Worm (Caenorhabditis elegans): ENCODE measurements around the gene ZK1248.11.

DNA sequence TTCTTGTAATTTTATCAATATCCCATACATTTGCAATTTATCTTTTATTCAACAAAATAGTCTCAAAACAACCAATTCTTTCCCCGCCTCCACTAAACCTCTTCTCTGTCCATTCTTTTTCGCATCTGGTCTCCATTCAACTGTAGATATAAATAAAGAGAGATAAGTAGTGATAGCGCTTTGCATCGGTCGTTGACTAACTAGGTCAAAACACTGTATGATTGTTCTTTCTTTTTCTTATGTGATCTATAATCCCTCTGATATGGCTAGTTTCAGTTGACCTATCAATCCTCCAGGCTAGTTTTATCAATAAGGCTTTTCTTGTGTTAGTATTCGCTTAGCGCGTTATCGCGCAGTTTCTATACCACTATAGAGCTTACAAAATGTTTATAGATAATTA, 24.9 kb upstream of the ZK1248.11 start:
- TF ChIP-seq nhr-77 (tag; optimal IDR thresholded peaks at IDR 0.05) (no peak), zag-1 (tag; optimal IDR thresholded peaks at IDR 0.05) (no peak), rnt-1 (tag; optimal IDR thresholded peaks at IDR 0.05) (no peak), pqm-1 (tag; optimal IDR thresholded peaks at IDR 0.05) (no peak), nhr-76 (tag; optimal IDR thresholded peaks at IDR 0.05) (no peak), ceh-90 (tag; optimal IDR thresholded peaks at IDR 0.05) (no peak), fkh-10 (GFP tag; optimal IDR thresholded peaks at IDR 0.05) (no peak)

All from whole organism, L1 larva.